Fruit fly (Drosophila melanogaster) whole organism, embryonic: ENCODE data around the gene Gr9a.
A peak's percentile ranks its signal among the peaks of the same experiment; 100 is the strongest.

Experiments used
- Adf1 ChIP-seq: fragments of 200-800 bp; sonication (Bioruptor generic); IDR thresholded peaks from 2 replicates; pipeline ENCODE4 v1.3.6; 2022; ENCODE audit warnings: missing biosample characterization, missing genetic modification characterization
- Bdp1 ChIP-seq: fragments of 200-800 bp; sonication (Bioruptor generic); optimal IDR thresholded peaks from 3 replicates; lab custom pipeline; 2016; ENCODE audit warnings: missing biosample characterization, missing genetic modification characterization
- CG11247 ChIP-seq: fragments of 200-800 bp; sonication (Bioruptor generic); IDR thresholded peaks from 2 replicates; pipeline ENCODE4 v1.3.6; 2022; ENCODE audit warnings: missing biosample characterization, missing genetic modification characterization
- CG11560 ChIP-seq: fragments of 200-800 bp; sonication (Bioruptor generic); IDR thresholded peaks from 3 replicates; pipeline ENCODE4 v1.3.6; 2022; ENCODE audit warnings: missing biosample characterization, missing genetic modification characterization
- CG12104 ChIP-seq: fragments of 200-800 bp; sonication (Bioruptor generic); optimal IDR thresholded peaks from 3 replicates; lab custom pipeline; 2016; ENCODE audit warnings: missing biosample characterization, missing genetic modification characterization
- CG12391 ChIP-seq: fragments of 200-800 bp; sonication (Bioruptor generic); optimal IDR thresholded peaks from 3 replicates; lab custom pipeline; 2018; ENCODE audit warnings: missing biosample characterization, mild to moderate bottlenecking, missing genetic modification characterization, moderate library complexity
- CG12659 ChIP-seq: fragments of 200-800 bp; sonication (Bioruptor generic); optimal IDR thresholded peaks from 3 replicates; lab custom pipeline; 2017; ENCODE audit warnings: mild to moderate bottlenecking, missing biosample characterization, missing genetic modification reagents, missing genetic modification characterization
- CG12769 ChIP-seq: fragments of 200-800 bp; sonication (Bioruptor generic); optimal IDR thresholded peaks from 2 replicates; lab custom pipeline; 2019; ENCODE audit warnings: missing biosample characterization, mild to moderate bottlenecking, missing genetic modification characterization, moderate library complexity
- CG13624 ChIP-seq: fragments of 200-800 bp; sonication (Bioruptor generic); optimal IDR thresholded peaks from 2 replicates; lab custom pipeline; 2016; ENCODE audit warnings: missing biosample characterization, missing genetic modification characterization
- CG14050 ChIP-seq: fragments of 200-800 bp; sonication (Bioruptor generic); IDR thresholded peaks from 3 replicates; pipeline ENCODE4 v1.3.6; 2022; ENCODE audit warnings: missing biosample characterization, missing genetic modification characterization
- CG15011 ChIP-seq: fragments of 200-800 bp; sonication (Bioruptor generic); optimal IDR thresholded peaks from 3 replicates; lab custom pipeline; 2018; ENCODE audit warnings: missing biosample characterization, mild to moderate bottlenecking, missing genetic modification characterization
- CG17385 ChIP-seq: fragments of 200-800 bp; sonication (Bioruptor generic); optimal IDR thresholded peaks from 3 replicates; lab custom pipeline; 2018; ENCODE audit warnings: missing biosample characterization, mild to moderate bottlenecking, missing genetic modification characterization
- CG17829 ChIP-seq: fragments of 200-800 bp; optimal IDR thresholded peaks from 2 replicates; lab custom pipeline; 2019; ENCODE audit warnings: missing biosample characterization, mild to moderate bottlenecking, missing genetic modification characterization, moderate library complexity
- CG17912 ChIP-seq: fragments of 200-800 bp; sonication (Bioruptor generic); optimal IDR thresholded peaks from 2 replicates; lab custom pipeline; 2018; ENCODE audit warnings: missing biosample characterization, mild to moderate bottlenecking, missing genetic modification characterization
- CG2129 ChIP-seq: fragments of 200-800 bp; sonication (Bioruptor generic); IDR thresholded peaks from 2 replicates; pipeline ENCODE4 v1.3.6; 2022; ENCODE audit warnings: missing biosample characterization, missing genetic modification characterization; ENCODE audit not compliant: partially characterized antibody
- CG3726 ChIP-seq: fragments of 200-800 bp; sonication (Bioruptor generic); IDR thresholded peaks from 3 replicates; pipeline ENCODE4, ENCODE4 v1.3.6; 2022; ENCODE audit warnings: missing biosample characterization, missing genetic modification characterization
- CG4424 ChIP-seq: fragments of 200-800 bp; sonication (Bioruptor generic); optimal IDR thresholded peaks from 3 replicates; lab custom pipeline; 2016; ENCODE audit warnings: missing biosample characterization, missing genetic modification characterization
- CG6175 ChIP-seq: fragments of 200-800 bp; sonication (Bioruptor generic); IDR thresholded peaks from 3 replicates; pipeline ENCODE4 v1.3.6; 2022; ENCODE audit warnings: missing biosample characterization, missing genetic modification characterization
- CG7271 ChIP-seq: fragments of 200-800 bp; sonication (Bioruptor generic); optimal IDR thresholded peaks from 2 replicates; lab custom pipeline; 2018; ENCODE audit warnings: missing biosample characterization, mild to moderate bottlenecking, missing genetic modification characterization, moderate library complexity
- CTCF ChIP-seq: fragments of 200-800 bp; sonication (Bioruptor generic); optimal IDR thresholded peaks from 2 replicates; lab custom pipeline; 2017; ENCODE audit warnings: missing biosample characterization, mild to moderate bottlenecking, missing genetic modification characterization, moderate library complexity
- D ChIP-seq, 2 experiments: fragments of 200-800 bp in 1 of 2; fragments of >200 bp in 1 of 2; sonication (Bioruptor generic) in 1 of 2; optimal IDR thresholded peaks; 2 replicates in 1 of 2; 3 replicates in 1 of 2; lab custom pipeline; 2017; ENCODE audit warnings: mild to moderate bottlenecking in 1 of 2, missing biosample characterization in 1 of 2, missing genetic modification characterization in 1 of 2, missing genetic modification reagents in 1 of 2
- Jarid2 ChIP-seq: fragments of 200-800 bp; sonication (Bioruptor generic); optimal IDR thresholded peaks from 3 replicates; lab custom pipeline; 2017; ENCODE audit warnings: mild to moderate bottlenecking, missing biosample characterization, missing genetic modification reagents, missing genetic modification characterization
- Med ChIP-seq: fragments of 200-800 bp; sonication (Bioruptor generic); peaks from one replicate; lab custom pipeline; 2016; ENCODE audit warnings: missing biosample characterization, missing genetic modification characterization, mild to moderate bottlenecking, inconsistent platforms, moderate library complexity
- NfI ChIP-seq: fragments of 200-800 bp; sonication (Bioruptor generic); optimal IDR thresholded peaks from 3 replicates; lab custom pipeline; 2018; ENCODE audit warnings: missing biosample characterization, mild to moderate bottlenecking, missing genetic modification characterization, moderate library complexity
- Optix ChIP-seq: fragments of 200-800 bp; sonication (Bioruptor generic); IDR thresholded peaks from 3 replicates; pipeline ENCODE4 v1.3.6; 2022; ENCODE audit warnings: missing biosample characterization, missing genetic modification characterization
- Pdp1 ChIP-seq, 2 experiments: fragments of 200-800 bp; sonication (Bioruptor generic); optimal IDR thresholded peaks; 3 replicates each; lab custom pipeline; 2016; ENCODE audit warnings: missing biosample characterization in 2 of 2, missing genetic modification characterization in 2 of 2, mild to moderate bottlenecking in 1 of 2, moderate library complexity in 1 of 2
- Taf1 ChIP-seq: fragments of 200-800 bp; sonication (Bioruptor generic); IDR thresholded peaks from 2 replicates; pipeline ENCODE4 v1.3.6; 2022; ENCODE audit warnings: missing biosample characterization, missing genetic modification characterization
- abd-A ChIP-seq: fragments of 200-800 bp; sonication (Bioruptor generic); optimal IDR thresholded peaks from 3 replicates; lab custom pipeline; 2019; ENCODE audit warnings: missing biosample characterization, mild to moderate bottlenecking, missing genetic modification characterization, moderate library complexity
- bab2 ChIP-seq: fragments of 200-800 bp; sonication (Bioruptor generic); optimal IDR thresholded peaks from 2 replicates; lab custom pipeline; 2016; ENCODE audit warnings: missing biosample characterization, missing genetic modification characterization
- bbx ChIP-seq: fragments of 200-800 bp; sonication (Bioruptor generic); IDR thresholded peaks from 2 replicates; pipeline ENCODE4 v1.3.6; 2022; ENCODE audit warnings: missing biosample characterization, missing genetic modification characterization; ENCODE audit not compliant: partially characterized antibody
- chinmo ChIP-seq: fragments of 200-800 bp; sonication (Bioruptor generic); IDR thresholded peaks from 4 replicates; pipeline ENCODE4 v1.3.6; 2022; ENCODE audit warnings: missing biosample characterization, missing genetic modification characterization; ENCODE audit not compliant: partially characterized antibody
- dpn ChIP-seq, 2 experiments: fragments of 200-800 bp; sonication (Bioruptor generic); optimal IDR thresholded peaks; 3 replicates each; lab custom pipeline; 2016; ENCODE audit warnings: missing biosample characterization in 2 of 2, missing genetic modification characterization in 2 of 2
- gem ChIP-seq: fragments of 200-800 bp; sonication (Bioruptor generic); optimal IDR thresholded peaks from 2 replicates; lab custom pipeline; 2019; ENCODE audit warnings: missing biosample characterization, mild to moderate bottlenecking, missing genetic modification characterization, moderate library complexity
- hth ChIP-seq: fragments of >200 bp; optimal IDR thresholded peaks from 2 replicates; lab custom pipeline; 2017; ENCODE audit warnings: inconsistent platforms
- klu ChIP-seq: fragments of 200-800 bp; sonication (Bioruptor generic); IDR thresholded peaks from 2 replicates; pipeline ENCODE4 v1.3.6; 2022; ENCODE audit warnings: missing biosample characterization, missing genetic modification characterization
- kni ChIP-seq: fragments of 200-800 bp; sonication (Bioruptor generic); optimal IDR thresholded peaks from 3 replicates; lab custom pipeline; 2017; ENCODE audit warnings: mild to moderate bottlenecking, missing biosample characterization, missing genetic modification reagents, missing genetic modification characterization
- nmo ChIP-seq: fragments of 200-800 bp; sonication (Bioruptor generic); optimal IDR thresholded peaks from 2 replicates; lab custom pipeline; 2018; ENCODE audit warnings: missing biosample characterization, mild to moderate bottlenecking, missing genetic modification characterization, moderate library complexity
- nom ChIP-seq: fragments of 200-800 bp; sonication (Bioruptor generic); optimal IDR thresholded peaks from 2 replicates; lab custom pipeline; 2017; ENCODE audit warnings: missing biosample characterization, missing genetic modification characterization, mild to moderate bottlenecking, moderate library complexity, missing genetic modification reagents
- oc ChIP-seq: fragments of 200-800 bp; sonication (Bioruptor generic); optimal IDR thresholded peaks from 2 replicates; lab custom pipeline; 2018; ENCODE audit warnings: missing biosample characterization, mild to moderate bottlenecking, missing genetic modification characterization, moderate library complexity
- odd ChIP-seq: fragments of 200-800 bp; sonication (Bioruptor generic); optimal IDR thresholded peaks from 2 replicates; lab custom pipeline; 2017; ENCODE audit warnings: missing biosample characterization, mild to moderate bottlenecking, missing genetic modification characterization
- pita ChIP-seq: fragments of 200-800 bp; sonication (Bioruptor generic); optimal IDR thresholded peaks from 2 replicates; lab custom pipeline; 2017; ENCODE audit warnings: missing biosample characterization, mild to moderate bottlenecking, missing genetic modification characterization
- pros ChIP-seq: fragments of 200-800 bp; sonication (Bioruptor generic); optimal IDR thresholded peaks from 3 replicates; lab custom pipeline; 2019; ENCODE audit warnings: missing biosample characterization, mild to moderate bottlenecking, missing genetic modification characterization, moderate library complexity
- sd ChIP-seq: fragments of 200-800 bp; sonication (Bioruptor generic); optimal IDR thresholded peaks from 3 replicates; lab custom pipeline; 2018; ENCODE audit warnings: missing biosample characterization, mild to moderate bottlenecking, missing genetic modification characterization, moderate library complexity
- slou ChIP-seq: fragments of 200-800 bp; sonication (Bioruptor generic); optimal IDR thresholded peaks from 3 replicates; lab custom pipeline; 2016; ENCODE audit warnings: missing biosample characterization, missing genetic modification characterization
- sqz ChIP-seq: fragments of 200-800 bp; sonication (Bioruptor generic); optimal IDR thresholded peaks from 3 replicates; lab custom pipeline; 2018; ENCODE audit warnings: missing biosample characterization, mild to moderate bottlenecking, missing genetic modification characterization
- vvl ChIP-seq: fragments of 200-800 bp; sonication (Bioruptor generic); IDR thresholded peaks from 2 replicates; pipeline ENCODE4 v1.3.6; 2022; ENCODE audit warnings: missing biosample characterization, missing genetic modification characterization

Gr9a gene

DNA sequence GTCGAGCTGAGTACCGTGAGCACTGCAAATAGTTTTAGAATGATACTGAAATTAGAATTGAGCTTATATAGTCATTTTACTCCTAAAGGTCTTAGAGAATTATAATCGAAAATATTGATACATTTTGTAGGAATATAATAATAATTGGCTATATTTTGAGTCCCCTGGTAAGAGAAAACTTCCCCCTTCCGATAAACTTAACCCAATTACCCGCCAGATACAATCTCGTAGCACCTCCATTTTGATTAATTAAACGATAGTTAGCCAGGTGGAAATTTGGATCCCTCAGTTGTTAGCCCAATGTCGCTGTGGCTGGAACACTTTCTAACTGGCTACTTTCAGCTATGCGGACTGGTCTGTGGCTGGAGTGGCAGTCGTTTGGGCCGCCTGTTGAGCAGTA is at the start of gene Gr9a:
Gr9a (plus strand) TSS at position 301 of the 400 bp plus-strand sequence.
- no peak for TF ChIP-seq bbx (GFP tag; lab: Robert Waterston, UW)
- TF ChIP-seq CG11247 (GFP tag; lab: Robert Waterston, UW): no peak
- TF ChIP-seq pita (GFP tag; lab: Kevin White, UChicago): no peak
- no peak for TF ChIP-seq CG14050 (GFP tag; lab: Robert Waterston, UW)
- no peak for TF ChIP-seq dpn (GFP tag; optimal IDR thresholded peaks at IDR 0.05; lab: Kevin White, UChicago)
- TF ChIP-seq bab2: no peak
- TF ChIP-seq CG3726 (GFP tag; lab: Robert Waterston, UW): no peak
- no peak for TF ChIP-seq Taf1 (GFP tag; lab: Robert Waterston, UW)
- TF ChIP-seq sqz: no peak
- TF ChIP-seq Optix (GFP tag; lab: Robert Waterston, UW): no peak
- TF ChIP-seq CG12104 (GFP tag; lab: Kevin White, UChicago): no peak
- TF ChIP-seq klu (GFP tag; lab: Robert Waterston, UW): no peak
- TF ChIP-seq CG11560: no peak
- TF ChIP-seq Adf1 (GFP tag; lab: Robert Waterston, UW): no peak
- TF ChIP-seq slou (GFP tag; lab: Kevin White, UChicago): no peak
- TF ChIP-seq CG17829 (tag; lab: Kevin White, UChicago): no peak
- no peak for TF ChIP-seq CG17912 (GFP tag; lab: Kevin White, UChicago)
- no peak for TF ChIP-seq pros (GFP tag; lab: Kevin White, UChicago)
- no peak for TF ChIP-seq Bdp1
- TF ChIP-seq CG17385 (GFP tag; lab: Kevin White, UChicago): no peak

DNA sequence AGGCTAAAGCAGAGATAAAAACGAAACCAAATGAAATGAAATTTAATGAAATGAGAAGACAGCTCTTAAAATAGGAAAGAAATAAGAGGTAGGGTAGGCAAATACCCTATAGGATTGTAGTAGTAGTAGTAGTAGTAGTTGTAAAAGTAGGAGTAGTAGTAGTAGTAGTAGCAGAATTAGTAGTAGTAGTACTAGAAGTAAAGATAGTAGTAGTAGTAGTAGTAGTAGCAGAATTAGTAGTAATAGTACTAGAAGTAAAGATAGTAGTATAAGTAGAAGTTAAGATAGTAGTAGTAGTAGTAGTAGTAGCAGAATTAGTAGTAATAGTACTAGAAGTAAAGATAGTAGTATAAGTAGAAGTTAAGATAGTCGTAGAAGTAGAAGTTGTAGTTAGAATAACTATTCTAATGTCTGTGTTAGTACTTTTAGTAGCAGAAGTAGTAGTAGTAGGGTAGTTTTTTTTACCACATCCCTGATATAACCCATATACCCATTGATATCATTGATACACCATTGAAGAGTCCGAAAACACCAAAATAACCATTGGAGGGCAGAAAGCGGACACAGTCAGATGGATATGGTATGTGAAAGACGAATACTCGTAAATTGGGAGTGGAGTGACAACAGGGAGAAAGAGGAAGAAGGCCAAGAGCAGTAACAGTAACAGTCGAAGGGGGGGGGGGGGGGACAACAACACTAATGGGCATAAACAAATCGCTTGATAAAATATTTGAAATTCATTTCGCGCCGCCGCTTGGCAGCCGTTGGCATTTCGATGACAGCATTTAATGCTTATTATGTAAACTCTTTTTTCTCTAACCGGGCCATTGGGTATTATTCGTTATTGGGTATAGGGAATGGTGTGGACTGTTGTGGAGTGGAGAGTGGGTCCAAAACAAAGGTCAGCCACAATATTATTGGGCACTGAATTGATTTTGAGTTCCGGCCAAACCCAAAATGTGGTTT is 46.4 kb upstream of the Gr9a start:
- TF ChIP-seq nmo (GFP tag; lab: Kevin White, UChicago) (no peak), oc (peak; percentile 21), abd-A (peak; percentile 80), CG12659 (GFP tag; lab: Kevin White, UChicago) (no peak), chinmo (GFP tag; lab: Robert Waterston, UW) (no peak), kni (GFP tag; lab: Kevin White, UChicago) (peak; percentile 40), CG12769 (tag; lab: Kevin White, UChicago) (peak; percentile 49), sd (tag; lab: Kevin White, UChicago) (peak; percentile 86), CG4424 (GFP tag; lab: Kevin White, UChicago) (peak; percentile 95), Med (GFP tag; lab: Kevin White, UChicago) (peak; percentile 2), Pdp1 (GFP tag; optimal IDR thresholded peaks at IDR 0.05; lab: Kevin White, UChicago) (peak in 1 of 2 experiments; percentile 53), vvl (peak; percentile 39; the same call in 1 of the 2 replicates), CG17385 (GFP tag; lab: Kevin White, UChicago) (peak; percentile 8), hth (lab: Kevin White, UChicago) (no peak)

DNA sequence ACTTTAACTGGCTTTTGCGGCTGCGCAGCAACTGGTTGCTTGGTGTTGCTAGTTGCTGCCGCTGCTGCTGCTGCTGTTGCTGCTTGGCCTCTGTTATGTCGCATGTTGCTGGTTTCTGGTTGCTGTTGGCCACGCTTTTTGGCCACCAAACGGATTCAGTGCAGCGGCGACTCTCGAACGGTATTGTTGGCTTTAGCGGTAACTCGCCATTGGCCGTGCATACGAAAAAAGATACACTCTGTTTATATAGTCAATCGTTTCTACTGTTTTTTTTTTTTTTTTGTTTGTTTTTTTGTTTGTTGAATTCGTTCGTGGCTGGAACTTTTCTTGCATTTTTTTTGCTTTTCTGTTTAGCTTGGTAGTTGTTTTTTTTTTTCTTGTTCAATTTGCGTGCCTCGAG is 44.7 kb upstream of the Gr9a start, which contains the start of gene Cht6:
Cht6 (plus strand) TSS at position 122 of the 400 bp plus-strand sequence.
- TF ChIP-seq chinmo (GFP tag; lab: Robert Waterston, UW) (peak; percentile 89; the same call in 3 of the 4 replicates), CG7271 (tag; lab: Kevin White, UChicago) (no peak), NfI (GFP tag; lab: Kevin White, UChicago) (no peak), CG4424 (GFP tag; lab: Kevin White, UChicago) (no peak), gem (tag; lab: Kevin White, UChicago) (no peak), CTCF (GFP tag; lab: Kevin White, UChicago) (no peak), Jarid2 (GFP tag; lab: Kevin White, UChicago) (peak; percentile 33), nom (peak; percentile 39), CG15011 (GFP tag; lab: Kevin White, UChicago) (no peak), CG2129 (no peak), D (optimal IDR thresholded peaks at IDR 0.05; lab: Kevin White, UChicago) (no peak), D (GFP tag; optimal IDR thresholded peaks at IDR 0.05; lab: Kevin White, UChicago) (no peak), CG12391 (tag; lab: Kevin White, UChicago) (no peak), CG13624 (GFP tag; lab: Kevin White, UChicago) (no peak), odd (GFP tag; lab: Kevin White, UChicago) (no peak), CG6175 (peak; percentile 74; the same call in 1 of the 3 replicates), CG11247 (GFP tag; lab: Robert Waterston, UW) (no peak)
